Worm (Caenorhabditis elegans): Measurements from ENCODE around the gene fbxa-74.

ce11 chrIII:1702337-1702736, 3.6 kb upstream of the fbxa-74 start, which contains the start of gene spex-3:
- no peak for TF ChIP-seq ceh-13 (GFP tag; optimal IDR thresholded peaks at IDR 0.05)
- no peak for TF ChIP-seq aly-1 (tag; optimal IDR thresholded peaks at IDR 0.05)
- TF ChIP-seq ama-1 (optimal IDR thresholded peaks at IDR 0.05) = no peak
- TF ChIP-seq ets-7 (tag; optimal IDR thresholded peaks at IDR 0.05) = no peak
- TF ChIP-seq tbx-11 (GFP tag; IDR thresholded peaks at IDR 0.05) = no peak
- TF ChIP-seq B0310.2 (tag; optimal IDR thresholded peaks at IDR 0.05) = no peak
- no peak for TF ChIP-seq sea-1 (GFP tag; conservative IDR thresholded peaks at IDR 0.05)
- TF ChIP-seq flt-1 (GFP tag; IDR thresholded peaks at IDR 0.05) = no peak
- TF ChIP-seq pes-1 (GFP tag; IDR thresholded peaks at IDR 0.05) = no peak
- no peak for TF ChIP-seq tra-4 (tag; optimal IDR thresholded peaks at IDR 0.05)
- no peak for TF ChIP-seq ceh-36 (tag; optimal IDR thresholded peaks at IDR 0.05)
- no peak for TF ChIP-seq hmbx-1 (tag; optimal IDR thresholded peaks at IDR 0.05)
- no peak for TF ChIP-seq hmg-4 (GFP tag; optimal IDR thresholded peaks at IDR 0.05)
- TF ChIP-seq F13C5.2 (tag; optimal IDR thresholded peaks at IDR 0.05) = no peak

Data from whole organism, early embryonic.